Fruit fly (Drosophila melanogaster): ENCODE measurements around the gene jar.

dm6 chr3R:24234162-24234529 lies 36.9 kb downstream of the jar start:
- TF ChIP-seq CG10209 (GFP tag; optimal IDR thresholded peaks at IDR 0.05) (no peak), gsb (GFP tag; IDR thresholded peaks at IDR 0.05) (no peak), CG14860 (GFP tag; IDR thresholded peaks at IDR 0.05; ENCODE audit: partially characterized antibody) (no peak), CG11093 (GFP tag; IDR thresholded peaks at IDR 0.05) (no peak), Mrtf (GFP tag; IDR thresholded peaks at IDR 0.05) (no peak), CG31224 (GFP tag; IDR thresholded peaks at IDR 0.05) (no peak), CG15514 (GFP tag; optimal IDR thresholded peaks at IDR 0.05) (no peak), dmrt99B (tag; optimal IDR thresholded peaks at IDR 0.05) (no peak), CG10321 (GFP tag; IDR thresholded peaks at IDR 0.05) (no peak), vfl (GFP tag; optimal IDR thresholded peaks at IDR 0.05) (no peak), HHEX (GFP tag; optimal IDR thresholded peaks at IDR 0.05) (no peak), usp (GFP tag; optimal IDR thresholded peaks at IDR 0.05) (no peak), CG10565 (GFP tag; optimal IDR thresholded peaks at IDR 0.05) (no peak), CG11723 (GFP tag; optimal IDR thresholded peaks at IDR 0.05) (no peak)

Measured in whole organism, embryonic.